Worm (Caenorhabditis elegans) whole organism, early embryonic: ENCODE data around the gene pqn-54.

Experiments
- B0310.2 ChIP-seq: sonication (generic microtip); optimal IDR thresholded peaks from 2 replicates; lab custom pipeline; 2016; ENCODE audit warnings: mild to moderate bottlenecking, missing genetic modification characterization, missing compliant biosample characterization
- F13C5.2 ChIP-seq: sonication (generic microtip); optimal IDR thresholded peaks from 2 replicates; lab custom pipeline; 2017; ENCODE audit warnings: mild to moderate bottlenecking, missing genetic modification characterization, inconsistent platforms, missing compliant biosample characterization
- ama-1 ChIP-seq: fragments of 150-350 bp; optimal IDR thresholded peaks from 2 replicates; lab custom pipeline; 2014
- ceh-36 ChIP-seq: sonication (generic microtip); optimal IDR thresholded peaks from 2 replicates; lab custom pipeline; 2016; ENCODE audit warnings: missing genetic modification characterization, inconsistent platforms, missing compliant biosample characterization
- flt-1 ChIP-seq: fragments of 200-800 bp; sonication (Bioruptor generic); IDR thresholded peaks from 2 replicates; pipeline ENCODE4 v1.3.6; 2022; ENCODE audit warnings: missing genetic modification characterization, missing compliant biosample characterization
- hmbx-1 ChIP-seq: sonication (generic microtip); optimal IDR thresholded peaks from 2 replicates; lab custom pipeline; 2016; ENCODE audit warnings: mild to moderate bottlenecking, missing genetic modification characterization, missing compliant biosample characterization
- hmg-4 ChIP-seq: fragments of 200-800 bp; sonication (Bioruptor generic); optimal IDR thresholded peaks from 2 replicates; lab custom pipeline; 2018; ENCODE audit warnings: mild to moderate bottlenecking, missing genetic modification characterization, missing compliant biosample characterization
- hnd-1 ChIP-seq: sonication (generic microtip); optimal IDR thresholded peaks from 2 replicates; lab custom pipeline; 2016; ENCODE audit warnings: missing genetic modification characterization, missing compliant biosample characterization
- pes-1 ChIP-seq: fragments of 200-800 bp; sonication (Bioruptor generic); IDR thresholded peaks from 2 replicates; pipeline ENCODE4 v1.3.6; 2022; ENCODE audit warnings: missing genetic modification reagents, missing genetic modification characterization, missing compliant biosample characterization
- scrt-1 ChIP-seq: fragments of 200-800 bp; sonication (Bioruptor generic); IDR thresholded peaks from 2 replicates; pipeline ENCODE4 v1.3.6; 2022; ENCODE audit warnings: missing genetic modification characterization, missing compliant biosample characterization
- sea-1 ChIP-seq: fragments of 200-800 bp; sonication (Bioruptor generic); conservative IDR thresholded peaks from 2 replicates; pipeline ENCODE4 v1.3.6; 2022; ENCODE audit warnings: missing genetic modification characterization, missing compliant biosample characterization
- tbx-37 ChIP-seq: fragments of 200-800 bp; sonication (Bioruptor generic); conservative IDR thresholded peaks from 2 replicates; pipeline ENCODE4 v1.3.6; 2022; ENCODE audit warnings: missing genetic modification reagents, missing genetic modification characterization, missing compliant biosample characterization
- tra-4 ChIP-seq: sonication (generic microtip); optimal IDR thresholded peaks from 2 replicates; lab custom pipeline; 2017; ENCODE audit warnings: missing genetic modification characterization, missing compliant biosample characterization

DNA sequence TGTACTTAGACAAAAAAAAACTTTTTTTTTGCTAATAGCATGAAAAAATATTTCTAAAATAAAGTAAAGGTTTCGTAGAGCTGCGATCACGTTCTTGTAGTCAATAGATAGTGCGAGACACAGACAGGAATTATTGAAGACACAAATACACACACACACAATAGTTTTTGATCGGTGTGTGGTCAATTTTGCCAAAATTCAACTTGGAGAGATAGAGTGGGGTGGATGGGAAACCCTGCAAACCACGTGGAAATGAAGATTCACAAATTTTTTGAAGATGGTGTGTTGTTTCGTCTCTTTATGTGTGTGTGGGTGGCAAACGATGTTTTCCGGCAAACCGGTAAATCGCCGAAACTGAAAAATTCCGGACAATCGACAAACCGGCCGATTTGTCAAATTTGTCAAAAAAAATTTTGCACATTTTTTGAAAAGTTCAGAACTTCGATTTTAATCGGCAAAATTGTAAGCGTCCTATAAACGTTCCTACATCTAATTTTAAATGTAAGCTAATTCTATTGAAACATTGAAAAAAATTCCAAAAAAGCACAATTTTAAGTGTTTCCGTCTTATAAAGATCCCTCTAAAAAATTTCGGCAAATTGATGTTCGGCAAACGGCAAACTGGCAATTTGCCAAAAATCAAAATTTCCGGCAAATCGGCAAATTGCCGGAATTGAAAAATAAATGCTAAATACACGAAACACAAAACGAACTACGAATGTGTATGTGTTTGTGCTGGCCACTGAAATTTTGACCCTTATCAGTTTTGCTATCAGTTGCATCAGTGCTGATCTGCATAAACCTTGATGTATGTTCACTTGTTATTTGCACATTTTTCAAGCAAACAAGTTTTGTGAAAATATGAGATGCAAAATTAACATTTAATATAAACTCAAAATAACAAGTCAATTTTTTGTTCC, 32.0 kb upstream of the pqn-54 start:
- TF ChIP-seq pes-1: no peak
- TF ChIP-seq scrt-1 (GFP tag; lab: Robert Waterston, UW): no peak
- TF ChIP-seq hmg-4: no peak
- TF ChIP-seq sea-1 (GFP tag; lab: Robert Waterston, UW): no peak
- no peak for TF ChIP-seq F13C5.2 (tag; lab: Kevin White, UChicago)
- no peak for TF ChIP-seq flt-1 (GFP tag; lab: Robert Waterston, UW)
- TF ChIP-seq ama-1 (lab: Kevin White, UChicago): no peak
- TF ChIP-seq tbx-37 (GFP tag; lab: Robert Waterston, UW): no peak
- TF ChIP-seq B0310.2 (tag; lab: Kevin White, UChicago): no peak
- no peak for TF ChIP-seq hnd-1
- TF ChIP-seq hmbx-1 (tag; lab: Kevin White, UChicago): no peak
- TF ChIP-seq ceh-36 (tag; lab: Kevin White, UChicago): no peak
- no peak for TF ChIP-seq tra-4
